Fruit fly (Drosophila melanogaster) whole organism, embryonic: Measurements from ENCODE around the gene CG13654.

Source experiments
- Adf1 ChIP-seq: fragments of 200-800 bp; sonication (Bioruptor generic); IDR thresholded peaks from 2 replicates; pipeline ENCODE4 v1.3.6; 2022; ENCODE audit warnings: missing biosample characterization, missing genetic modification characterization
- Asciz ChIP-seq: fragments of 200-800 bp; sonication (Bioruptor generic); optimal IDR thresholded peaks from 2 replicates; lab custom pipeline; 2017; ENCODE audit warnings: missing biosample characterization, mild to moderate bottlenecking, missing genetic modification characterization, missing genetic modification reagents
- B-H2 ChIP-seq: fragments of 200-800 bp; sonication (Bioruptor generic); optimal IDR thresholded peaks from 2 replicates; lab custom pipeline; 2018; ENCODE audit warnings: missing biosample characterization, mild to moderate bottlenecking, missing genetic modification characterization
- CG11456 ChIP-seq: fragments of 200-800 bp; sonication (Bioruptor generic); IDR thresholded peaks from 3 replicates; pipeline ENCODE4 v1.3.6; 2022; ENCODE audit warnings: missing biosample characterization, missing genetic modification characterization
- CG12659 ChIP-seq: fragments of 200-800 bp; sonication (Bioruptor generic); optimal IDR thresholded peaks from 3 replicates; lab custom pipeline; 2017; ENCODE audit warnings: mild to moderate bottlenecking, missing biosample characterization, missing genetic modification reagents, missing genetic modification characterization
- CG1529 ChIP-seq: fragments of 200-800 bp; sonication (Bioruptor generic); optimal IDR thresholded peaks from 3 replicates; lab custom pipeline; 2018; ENCODE audit warnings: missing biosample characterization, missing genetic modification characterization
- CG17568 ChIP-seq: fragments of 200-800 bp; sonication (Bioruptor generic); optimal IDR thresholded peaks from 2 replicates; lab custom pipeline; 2018; ENCODE audit warnings: missing biosample characterization, mild to moderate bottlenecking, missing genetic modification characterization, moderate library complexity
- CG18476 ChIP-seq: fragments of 200-800 bp; sonication (Bioruptor generic); optimal IDR thresholded peaks from 2 replicates; lab custom pipeline; 2016; ENCODE audit warnings: missing biosample characterization, mild to moderate bottlenecking, missing genetic modification characterization
- CG32767 ChIP-seq: fragments of 200-800 bp; sonication (Bioruptor generic); IDR thresholded peaks from 2 replicates; pipeline ENCODE4 v1.3.6; 2022; ENCODE audit warnings: missing biosample characterization, missing genetic modification characterization
- CG33213 ChIP-seq: fragments of 200-800 bp; sonication (Bioruptor generic); optimal IDR thresholded peaks from 3 replicates; lab custom pipeline; 2016; ENCODE audit warnings: missing biosample characterization, missing genetic modification characterization
- CG3407 ChIP-seq: fragments of 200-800 bp; sonication (Bioruptor generic); optimal IDR thresholded peaks from 2 replicates; lab custom pipeline; 2018; ENCODE audit warnings: missing biosample characterization, mild to moderate bottlenecking, missing genetic modification characterization
- CG6254 ChIP-seq: fragments of 200-800 bp; sonication (Bioruptor generic); optimal IDR thresholded peaks from 3 replicates; lab custom pipeline; 2017; ENCODE audit warnings: mild to moderate bottlenecking, missing biosample characterization, missing genetic modification reagents, missing genetic modification characterization
- CG6765 ChIP-seq: fragments of 200-800 bp; sonication (Bioruptor generic); optimal IDR thresholded peaks from 3 replicates; lab custom pipeline; 2017; ENCODE audit warnings: missing biosample characterization, mild to moderate bottlenecking, missing genetic modification characterization
- CG8281 ChIP-seq: fragments of 200-800 bp; sonication (Bioruptor generic); optimal IDR thresholded peaks from 2 replicates; lab custom pipeline; 2018; ENCODE audit warnings: missing biosample characterization, mild to moderate bottlenecking, missing genetic modification characterization, moderate library complexity
- D ChIP-seq, 2 experiments: fragments of 200-800 bp in 1 of 2; fragments of >200 bp in 1 of 2; sonication (Bioruptor generic) in 1 of 2; optimal IDR thresholded peaks; 2 replicates in 1 of 2; 3 replicates in 1 of 2; lab custom pipeline; 2017; ENCODE audit warnings: mild to moderate bottlenecking in 1 of 2, missing biosample characterization in 1 of 2, missing genetic modification characterization in 1 of 2, missing genetic modification reagents in 1 of 2
- Dbx ChIP-seq: fragments of 200-800 bp; sonication (Bioruptor generic); IDR thresholded peaks from 3 replicates; pipeline ENCODE4 v1.3.6; 2022; ENCODE audit warnings: missing biosample characterization, missing genetic modification characterization
- Dek ChIP-seq: fragments of 200-800 bp; sonication (Bioruptor generic); optimal IDR thresholded peaks from 3 replicates; lab custom pipeline; 2019; ENCODE audit warnings: missing biosample characterization, mild to moderate bottlenecking, missing genetic modification characterization, moderate library complexity
- Dll ChIP-seq: fragments of 200-800 bp; sonication (Bioruptor generic); IDR thresholded peaks from 4 replicates; pipeline ENCODE4 v1.3.6; 2022; ENCODE audit warnings: missing biosample characterization, missing genetic modification characterization; ENCODE audit not compliant: partially characterized antibody
- ERR ChIP-seq: fragments of 200-800 bp; sonication (Bioruptor generic); optimal IDR thresholded peaks from 2 replicates; lab custom pipeline; 2016; ENCODE audit warnings: missing biosample characterization, missing genetic modification characterization
- Mes4 ChIP-seq: fragments of 200-800 bp; sonication (Bioruptor generic); optimal IDR thresholded peaks from 2 replicates; lab custom pipeline; 2016; ENCODE audit warnings: missing biosample characterization, missing genetic modification characterization
- NC2β ChIP-seq: fragments of 200-800 bp; sonication (Bioruptor generic); optimal IDR thresholded peaks from 2 replicates; lab custom pipeline; 2016; ENCODE audit warnings: missing biosample characterization, missing genetic modification characterization
- NFAT ChIP-seq: fragments of 200-800 bp; sonication (Bioruptor generic); IDR thresholded peaks from 2 replicates; pipeline ENCODE4 v1.3.6; 2022; ENCODE audit warnings: missing biosample characterization, missing genetic modification characterization
- NK7.1 ChIP-seq: fragments of 200-800 bp; sonication (Bioruptor generic); optimal IDR thresholded peaks from 3 replicates; lab custom pipeline; 2016; ENCODE audit warnings: missing biosample characterization, missing genetic modification characterization
- Poxn ChIP-seq: fragments of 200-800 bp; sonication (Bioruptor generic); IDR thresholded peaks from 2 replicates; pipeline ENCODE4 v1.3.6; 2022; ENCODE audit warnings: missing biosample characterization, missing genetic modification characterization
- Six4 ChIP-seq: fragments of 200-800 bp; sonication (Bioruptor generic); optimal IDR thresholded peaks from 2 replicates; lab custom pipeline; 2016; ENCODE audit warnings: missing biosample characterization, missing genetic modification characterization
- Sry-β ChIP-seq: fragments of 200-800 bp; sonication (Bioruptor generic); optimal IDR thresholded peaks from 2 replicates; lab custom pipeline; 2018; ENCODE audit warnings: missing biosample characterization, mild to moderate bottlenecking, missing genetic modification characterization, moderate library complexity
- Ssrp ChIP-seq: fragments of 200-800 bp; sonication (Bioruptor generic); optimal IDR thresholded peaks from 2 replicates; lab custom pipeline; 2018; ENCODE audit warnings: missing biosample characterization, mild to moderate bottlenecking, missing genetic modification characterization, moderate library complexity
- Usf ChIP-seq: fragments of 200-800 bp; sonication (Bioruptor generic); optimal IDR thresholded peaks from 2 replicates; lab custom pipeline; 2017; ENCODE audit warnings: missing genotype, missing biosample characterization, missing genetic modification characterization
- amos ChIP-seq: fragments of 200-800 bp; sonication (Bioruptor generic); IDR thresholded peaks from 2 replicates; pipeline ENCODE4 v1.3.6; 2022; ENCODE audit warnings: missing biosample characterization, missing genetic modification characterization; ENCODE audit not compliant: partially characterized antibody
- bab2 ChIP-seq: fragments of 200-800 bp; sonication (Bioruptor generic); optimal IDR thresholded peaks from 2 replicates; lab custom pipeline; 2016; ENCODE audit warnings: missing biosample characterization, missing genetic modification characterization
- danr ChIP-seq: fragments of 200-800 bp; sonication (Bioruptor generic); IDR thresholded peaks from 2 replicates; pipeline ENCODE4 v1.3.6; 2022; ENCODE audit warnings: missing biosample characterization, missing genetic modification characterization
- fd96Cb ChIP-seq: fragments of 200-800 bp; sonication (Bioruptor generic); optimal IDR thresholded peaks from 2 replicates; lab custom pipeline; 2018; ENCODE audit warnings: missing biosample characterization, mild to moderate bottlenecking, missing genetic modification characterization, moderate library complexity
- ftz-f1 ChIP-seq: fragments of 200-800 bp; sonication (Bioruptor generic); optimal IDR thresholded peaks from 2 replicates; lab custom pipeline; 2016; ENCODE audit warnings: missing biosample characterization, missing genetic modification characterization
- gro ChIP-seq: fragments of 200-800 bp; sonication (Bioruptor generic); optimal IDR thresholded peaks from 2 replicates; lab custom pipeline; 2016; ENCODE audit warnings: missing biosample characterization, missing genetic modification characterization
- kay ChIP-seq: fragments of 200-800 bp; sonication (Bioruptor generic); optimal IDR thresholded peaks from 2 replicates; lab custom pipeline; 2016; ENCODE audit warnings: missing biosample characterization, missing genetic modification characterization
- lilli ChIP-seq: fragments of 200-800 bp; sonication (Bioruptor generic); optimal IDR thresholded peaks from 3 replicates; lab custom pipeline; 2016; ENCODE audit warnings: missing biosample characterization, missing genetic modification characterization
- maf-S ChIP-seq: fragments of 200-800 bp; sonication (Bioruptor generic); optimal IDR thresholded peaks from 2 replicates; lab custom pipeline; 2016; ENCODE audit warnings: missing biosample characterization, missing genetic modification characterization
- mirr ChIP-seq: fragments of 200-800 bp; sonication (Bioruptor generic); optimal IDR thresholded peaks from 3 replicates; lab custom pipeline; 2018; ENCODE audit warnings: missing biosample characterization, mild to moderate bottlenecking, missing genetic modification characterization
- mld ChIP-seq: fragments of 200-800 bp; sonication (Bioruptor generic); IDR thresholded peaks from 3 replicates; pipeline ENCODE4 v1.3.6; 2022; ENCODE audit warnings: missing biosample characterization, missing genetic modification characterization; ENCODE audit not compliant: partially characterized antibody
- nerfin-1 ChIP-seq: fragments of 200-800 bp; sonication (Bioruptor generic); optimal IDR thresholded peaks from 3 replicates; lab custom pipeline; 2019; ENCODE audit warnings: missing biosample characterization, mild to moderate bottlenecking, missing genetic modification characterization, moderate library complexity
- oc ChIP-seq: fragments of 200-800 bp; sonication (Bioruptor generic); optimal IDR thresholded peaks from 2 replicates; lab custom pipeline; 2018; ENCODE audit warnings: missing biosample characterization, mild to moderate bottlenecking, missing genetic modification characterization, moderate library complexity
- pho ChIP-seq: fragments of 200-800 bp; sonication (Bioruptor generic); optimal IDR thresholded peaks from 2 replicates; lab custom pipeline; 2016; ENCODE audit warnings: missing biosample characterization, missing genetic modification characterization
- pita ChIP-seq: fragments of 200-800 bp; sonication (Bioruptor generic); optimal IDR thresholded peaks from 2 replicates; lab custom pipeline; 2017; ENCODE audit warnings: missing biosample characterization, mild to moderate bottlenecking, missing genetic modification characterization
- sens ChIP-seq: fragments of 200-800 bp; sonication (Bioruptor generic); peaks from one replicate; lab custom pipeline; 2016; ENCODE audit warnings: missing biosample characterization, missing genetic modification characterization
- ssp ChIP-seq: fragments of 200-800 bp; sonication (Bioruptor generic); IDR thresholded peaks from 2 replicates; pipeline ENCODE4 v1.3.6; 2022; ENCODE audit warnings: missing biosample characterization, missing genetic modification characterization
- tna ChIP-seq: fragments of 200-800 bp; sonication (Bioruptor generic); IDR thresholded peaks from 2 replicates; pipeline ENCODE4 v1.3.6; 2022; ENCODE audit warnings: missing biosample characterization, missing genetic modification characterization; ENCODE audit not compliant: partially characterized antibody
- unc-4 ChIP-seq: fragments of 200-800 bp; sonication (Bioruptor generic); IDR thresholded peaks from 2 replicates; pipeline ENCODE4 v1.3.6; 2022; ENCODE audit warnings: missing biosample characterization, missing genetic modification characterization; ENCODE audit not compliant: partially characterized antibody

CG13654 gene

dm6 chr3R:25258628-25259240 lies 59.1 kb downstream of the CG13654 start, which contains the start of gene CG11857 (continued):
- peak; percentile 92 for TF ChIP-seq Asciz (GFP tag; lab: Kevin White, UChicago)
- TF ChIP-seq bab2 (GFP tag; lab: Kevin White, UChicago), result peak; percentile 98
- peak; percentile 93 for TF ChIP-seq NK7.1 (GFP tag; lab: Kevin White, UChicago)
- peak; percentile 95 for TF ChIP-seq nerfin-1
- TF ChIP-seq CG1529 (GFP tag; lab: Kevin White, UChicago), result peak; percentile 94
- no peak for TF ChIP-seq pita (GFP tag; lab: Kevin White, UChicago)
- TF ChIP-seq Dbx (GFP tag; lab: Robert Waterston, UW), result peak; percentile 99
- TF ChIP-seq sens (GFP tag; lab: Kevin White, UChicago), result peak; percentile 100
- peak; percentile 99 for TF ChIP-seq CG12659 (GFP tag; lab: Kevin White, UChicago)
- no peak for TF ChIP-seq D (optimal IDR thresholded peaks at IDR 0.05; lab: Kevin White, UChicago)
- TF ChIP-seq D (GFP tag; optimal IDR thresholded peaks at IDR 0.05; lab: Kevin White, UChicago), result peak; percentile 96
- TF ChIP-seq CG32767 (GFP tag; lab: Robert Waterston, UW), result peak; percentile 97
- peak; percentile 87 for TF ChIP-seq CG6765 (GFP tag; lab: Kevin White, UChicago)
- peak; percentile 97 for TF ChIP-seq CG18476 (GFP tag; lab: Kevin White, UChicago)
- TF ChIP-seq gro (GFP tag; lab: Kevin White, UChicago), result peak; percentile 98
- TF ChIP-seq ftz-f1 (GFP tag; lab: Kevin White, UChicago), result peak; percentile 91
- TF ChIP-seq amos (GFP tag; lab: Robert Waterston, UW), result peak; percentile 98
- peak; percentile 98 for TF ChIP-seq Dek (tag; lab: Kevin White, UChicago)
- peak; percentile 96 for TF ChIP-seq Usf
- peak; percentile 95 for TF ChIP-seq ssp
- peak; percentile 98 for TF ChIP-seq fd96Cb (tag; lab: Kevin White, UChicago)
- peak; percentile 78 for TF ChIP-seq Sry-β (GFP tag; lab: Kevin White, UChicago)
- TF ChIP-seq pho (GFP tag; lab: Kevin White, UChicago), result peak; percentile 98
- TF ChIP-seq Poxn, result peak; percentile 97
- no peak for TF ChIP-seq CG17568 (GFP tag; lab: Kevin White, UChicago)
- peak; percentile 97 for TF ChIP-seq CG33213 (GFP tag; lab: Kevin White, UChicago)
- TF ChIP-seq Mes4 (GFP tag; lab: Kevin White, UChicago), result peak; percentile 94
- peak; percentile 94 for TF ChIP-seq oc
- peak; percentile 98 for TF ChIP-seq B-H2 (GFP tag; lab: Kevin White, UChicago)
- TF ChIP-seq Dll (GFP tag; lab: Robert Waterston, UW), result peak; percentile 100
- TF ChIP-seq mirr (GFP tag; lab: Kevin White, UChicago), result peak; percentile 95
- peak; percentile 97 for TF ChIP-seq Six4
- peak; percentile 99 for TF ChIP-seq tna
- TF ChIP-seq Ssrp, result peak; percentile 99
- peak; percentile 99 for TF ChIP-seq CG11456 (GFP tag; lab: Robert Waterston, UW)
- peak; percentile 98 for TF ChIP-seq maf-S
- TF ChIP-seq unc-4 (GFP tag; lab: Robert Waterston, UW), result peak; percentile 99
- peak; percentile 89 for TF ChIP-seq Adf1
- TF ChIP-seq mld (GFP tag; lab: Robert Waterston, UW), result peak; percentile 98
- peak; percentile 94 for TF ChIP-seq CG3407
- peak; percentile 98 for TF ChIP-seq kay (GFP tag; lab: Kevin White, UChicago)
- TF ChIP-seq danr, result peak; percentile 98
- peak; percentile 99 for TF ChIP-seq lilli (GFP tag; lab: Kevin White, UChicago)
- TF ChIP-seq NFAT, result peak; percentile 99
- TF ChIP-seq ERR (GFP tag; lab: Kevin White, UChicago), result peak; percentile 95
- peak; percentile 90 for TF ChIP-seq CG8281
- peak; percentile 74 for TF ChIP-seq CG6254 (GFP tag; lab: Kevin White, UChicago)
- peak; percentile 96 for TF ChIP-seq NC2β (GFP tag; lab: Kevin White, UChicago)
